Fruit fly (Drosophila melanogaster) whole organism, adult: ENCODE data around the gene pros.

ENCODE experiments used
- CG11617 ChIP-seq: fragments of 200-800 bp; sonication (Bioruptor generic); optimal IDR thresholded peaks from 2 replicates; lab custom pipeline; 2017; ENCODE audit warnings: mild to moderate bottlenecking, missing biosample characterization, missing genetic modification reagents, missing genetic modification characterization
- CG12768 ChIP-seq: fragments of 200-800 bp; sonication (Bioruptor generic); optimal IDR thresholded peaks from 2 replicates; lab custom pipeline; 2017; ENCODE audit warnings: missing biosample characterization, missing genetic modification characterization, mild to moderate bottlenecking, moderate library complexity, missing genetic modification reagents
- CG14711 ChIP-seq: fragments of 200-800 bp; sonication (Bioruptor generic); optimal IDR thresholded peaks from 2 replicates; lab custom pipeline; 2018; ENCODE audit warnings: missing biosample characterization, mild to moderate bottlenecking, missing genetic modification characterization, moderate library complexity
- CG1620 ChIP-seq: fragments of 200-800 bp; sonication (Bioruptor generic); optimal IDR thresholded peaks from 2 replicates; lab custom pipeline; 2016; ENCODE audit warnings: missing biosample characterization, missing genetic modification characterization
- CG33017 ChIP-seq: fragments of 200-800 bp; sonication (Bioruptor generic); optimal IDR thresholded peaks from 2 replicates; lab custom pipeline; 2018; ENCODE audit warnings: missing biosample characterization, mild to moderate bottlenecking, missing genetic modification characterization, moderate library complexity
- CG5204 ChIP-seq: fragments of 200-800 bp; sonication (Bioruptor generic); optimal IDR thresholded peaks from 2 replicates; lab custom pipeline; 2016; ENCODE audit warnings: missing biosample characterization, missing genetic modification characterization
- CG7045 ChIP-seq: fragments of 200-800 bp; sonication (Bioruptor generic); optimal IDR thresholded peaks from 2 replicates; lab custom pipeline; 2017; ENCODE audit warnings: missing biosample characterization, mild to moderate bottlenecking, missing genetic modification characterization
- CG7101 ChIP-seq: fragments of 200-800 bp; sonication (Bioruptor generic); optimal IDR thresholded peaks from 2 replicates; lab custom pipeline; 2018; ENCODE audit warnings: missing biosample characterization, mild to moderate bottlenecking, missing genetic modification characterization, moderate library complexity
- Clk ChIP-seq: fragments of 200-800 bp; sonication (Bioruptor generic); optimal IDR thresholded peaks from 2 replicates; lab custom pipeline; 2017; ENCODE audit warnings: missing biosample characterization, missing genetic modification characterization
- Crg-1 ChIP-seq: fragments of 200-800 bp; sonication (Bioruptor generic); optimal IDR thresholded peaks from 2 replicates; lab custom pipeline; 2016; ENCODE audit warnings: missing biosample characterization, missing genetic modification characterization
- Hr96 ChIP-seq: fragments of 200-800 bp; sonication (Bioruptor generic); optimal IDR thresholded peaks from 2 replicates; lab custom pipeline; 2016; ENCODE audit warnings: missing biosample characterization, missing genetic modification characterization
- Mnt ChIP-seq: fragments of 200-800 bp; sonication (Bioruptor generic); optimal IDR thresholded peaks from 2 replicates; lab custom pipeline; 2016; ENCODE audit warnings: missing biosample characterization, mild to moderate bottlenecking, missing genetic modification characterization
- bab1 ChIP-seq: fragments of 200-800 bp; sonication (Bioruptor generic); optimal IDR thresholded peaks from 3 replicates; lab custom pipeline; 2019; ENCODE audit warnings: missing biosample characterization, mild to moderate bottlenecking, missing genetic modification characterization, moderate library complexity
- cic ChIP-seq: fragments of 200-800 bp; sonication (Bioruptor generic); optimal IDR thresholded peaks from 2 replicates; lab custom pipeline; 2017; ENCODE audit warnings: missing biosample characterization, mild to moderate bottlenecking, missing genetic modification characterization, moderate library complexity
- cnc ChIP-seq, 2 experiments: fragments of >200 bp; optimal IDR thresholded peaks; 2 replicates each; lab custom pipeline; 2017
- kay ChIP-seq: fragments of 200-800 bp; sonication (Bioruptor generic); peaks from one replicate; lab custom pipeline; 2016; ENCODE audit warnings: missing biosample characterization, missing genetic modification characterization, borderline replicate concordance
- ovo ChIP-seq: fragments of 200-800 bp; sonication (Bioruptor generic); optimal IDR thresholded peaks from 2 replicates; lab custom pipeline; 2016; ENCODE audit warnings: missing biosample characterization, missing genetic modification characterization
- pad ChIP-seq: fragments of 200-800 bp; sonication (Bioruptor generic); optimal IDR thresholded peaks from 3 replicates; lab custom pipeline; 2017; ENCODE audit warnings: missing biosample characterization, missing genetic modification characterization, mild to moderate bottlenecking, moderate library complexity, missing genetic modification reagents
- tj ChIP-seq: fragments of 200-800 bp; sonication (Bioruptor generic); optimal IDR thresholded peaks from 3 replicates; lab custom pipeline; 2017; ENCODE audit warnings: missing biosample characterization, mild to moderate bottlenecking, missing genetic modification characterization, moderate library complexity
- toe ChIP-seq: fragments of 200-800 bp; sonication (Bioruptor generic); optimal IDR thresholded peaks from 2 replicates; lab custom pipeline; 2016; ENCODE audit warnings: missing biosample characterization, missing genetic modification characterization

Gene pros

dm6 chr3R:11430307-11430706 is 102.0 kb downstream of the pros start:
- TF ChIP-seq cnc (optimal IDR thresholded peaks at IDR 0.05; lab: Kevin White, UChicago) = no peak
- TF ChIP-seq CG1620 (GFP tag; lab: Kevin White, UChicago) = no peak
- no peak for TF ChIP-seq CG5204 (GFP tag; lab: Kevin White, UChicago)
- TF ChIP-seq tj (GFP tag; lab: Kevin White, UChicago) = no peak
- no peak for TF ChIP-seq CG12768 (GFP tag; lab: Kevin White, UChicago)
- no peak for TF ChIP-seq Crg-1
- no peak for TF ChIP-seq CG14711
- TF ChIP-seq cic (GFP tag; lab: Kevin White, UChicago) = no peak
- no peak for TF ChIP-seq Mnt
- TF ChIP-seq toe (GFP tag; lab: Kevin White, UChicago) = no peak
- TF ChIP-seq Clk = no peak
- no peak for TF ChIP-seq CG7045 (GFP tag; lab: Kevin White, UChicago)

DNA sequence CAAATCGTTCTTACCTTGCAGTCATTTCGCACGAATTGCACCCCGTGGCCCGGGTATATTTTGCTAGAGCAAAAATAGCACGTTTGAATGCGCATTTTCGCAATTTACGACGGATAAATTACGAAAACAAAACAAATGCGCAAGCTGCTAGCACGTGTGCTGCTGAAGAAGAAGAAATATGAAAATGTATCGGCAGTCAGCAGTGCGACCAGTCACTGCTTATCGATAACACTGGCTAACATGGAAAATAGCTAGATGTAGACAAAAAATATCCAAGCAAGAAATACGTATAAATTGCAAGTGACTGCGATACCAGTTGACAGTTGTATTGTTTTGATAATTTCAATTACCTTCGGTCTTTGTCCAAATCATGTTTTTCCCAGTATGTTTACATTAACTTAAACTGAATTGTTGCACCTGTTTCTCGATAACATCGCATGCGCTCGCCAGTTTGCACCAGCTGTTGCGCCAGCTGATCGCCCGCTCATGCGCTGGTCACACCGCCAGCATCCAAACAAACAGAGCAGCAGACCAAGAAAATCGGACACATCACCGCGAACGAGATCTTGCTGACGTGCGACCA is 103.2 kb downstream of the pros start, which contains the start of the genes RpL24-like and CG5276:
TSS of gene RpL24-like (minus strand) at position 188 of the 583 bp plus-strand sequence.
TSS of gene CG5276 (plus strand) at position 344 of the 583 bp plus-strand sequence.
- TF ChIP-seq bab1 (GFP tag; lab: Kevin White, UChicago) (peak; percentile 36), Hr96 (GFP tag; lab: Kevin White, UChicago) (no peak), cnc (optimal IDR thresholded peaks at IDR 0.05; lab: Kevin White, UChicago) (no peak), Mnt (peak; percentile 99), CG1620 (GFP tag; lab: Kevin White, UChicago) (no peak), CG11617 (GFP tag; lab: Kevin White, UChicago) (peak; percentile 69), kay (no peak), tj (GFP tag; lab: Kevin White, UChicago) (peak; percentile 11)

dm6 chr3R:11435537-11436234 is 107.4 kb downstream of the pros start, which contains the start of the genes Exd2 and CG5281:
Exd2 (minus strand) TSS chr3R:11435703.
CG5281 (plus strand) TSS chr3R:11435850.
- TF ChIP-seq CG14711 (peak; percentile 41), CG1620 (GFP tag; lab: Kevin White, UChicago) (no peak), CG11617 (GFP tag; lab: Kevin White, UChicago) (peak; percentile 25), bab1 (GFP tag; lab: Kevin White, UChicago) (peak; percentile 18), Clk (no peak), kay (no peak), tj (GFP tag; lab: Kevin White, UChicago) (no peak), CG5204 (GFP tag; lab: Kevin White, UChicago) (no peak), cic (GFP tag; lab: Kevin White, UChicago) (no peak), Mnt (peak; percentile 6), cnc (optimal IDR thresholded peaks at IDR 0.05; lab: Kevin White, UChicago) (no peak), CG7045 (GFP tag; lab: Kevin White, UChicago) (no peak), ovo (peak; percentile 46), CG33017 (tag; lab: Kevin White, UChicago) (peak; percentile 11), CG7101 (tag; lab: Kevin White, UChicago) (peak; percentile 23), toe (GFP tag; lab: Kevin White, UChicago) (no peak), CG12768 (GFP tag; lab: Kevin White, UChicago) (no peak), Hr96 (GFP tag; lab: Kevin White, UChicago) (no peak), pad (GFP tag; lab: Kevin White, UChicago) (no peak), Crg-1 (no peak)

- TF ChIP-seq CG7045 (GFP tag; lab: Kevin White, UChicago) (no peak), Hr96 (GFP tag; lab: Kevin White, UChicago) (no peak), CG12768 (GFP tag; lab: Kevin White, UChicago) (no peak), bab1 (GFP tag; lab: Kevin White, UChicago) (no peak), CG14711 (no peak), cnc (optimal IDR thresholded peaks at IDR 0.05; lab: Kevin White, UChicago) (no peak)
Observed at dm6 chr3R:11437528-11437927, 109.2 kb downstream of the pros start, which contains the start of gene CG17230. CG17230 (plus strand) TSS chr3R:11437785.

DNA sequence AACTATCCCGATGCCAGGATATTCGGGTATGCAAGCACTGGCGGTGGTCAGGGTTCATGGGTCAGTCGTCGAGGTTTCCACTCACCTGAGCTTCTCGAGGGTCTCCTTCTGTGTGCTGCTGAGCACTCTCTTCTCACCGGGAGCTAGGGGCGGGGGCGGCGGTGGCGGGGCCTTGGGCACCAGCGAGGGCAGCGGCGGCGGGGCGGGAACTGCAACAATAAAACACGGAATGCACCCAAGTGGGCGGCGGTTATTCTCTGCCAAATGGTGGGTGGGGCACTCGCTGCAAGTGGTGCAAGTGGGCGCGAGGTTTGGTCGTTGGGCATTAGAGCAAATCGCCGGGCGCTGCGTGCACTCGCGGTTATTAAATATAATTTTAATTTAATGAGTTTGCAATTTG is 112.8 kb downstream of the pros start:
- no peak for TF ChIP-seq CG5204 (GFP tag; lab: Kevin White, UChicago)
- TF ChIP-seq CG11617 (GFP tag; lab: Kevin White, UChicago) = no peak
- TF ChIP-seq CG7101 (tag; lab: Kevin White, UChicago) = no peak
- no peak for TF ChIP-seq Crg-1
- no peak for TF ChIP-seq ovo
- no peak for TF ChIP-seq CG33017 (tag; lab: Kevin White, UChicago)
- TF ChIP-seq tj (GFP tag; lab: Kevin White, UChicago) = no peak
- TF ChIP-seq cnc (optimal IDR thresholded peaks at IDR 0.05; lab: Kevin White, UChicago) = no peak
- no peak for TF ChIP-seq Clk
- TF ChIP-seq Mnt = no peak
- no peak for TF ChIP-seq bab1 (GFP tag; lab: Kevin White, UChicago)
- no peak for TF ChIP-seq CG14711
- no peak for TF ChIP-seq CG1620 (GFP tag; lab: Kevin White, UChicago)
- TF ChIP-seq CG12768 (GFP tag; lab: Kevin White, UChicago) = no peak
- no peak for TF ChIP-seq pad (GFP tag; lab: Kevin White, UChicago)
- TF ChIP-seq Hr96 (GFP tag; lab: Kevin White, UChicago) = no peak
- TF ChIP-seq CG7045 (GFP tag; lab: Kevin White, UChicago) = no peak
- no peak for TF ChIP-seq kay
- no peak for TF ChIP-seq toe (GFP tag; lab: Kevin White, UChicago)
- no peak for TF ChIP-seq cic (GFP tag; lab: Kevin White, UChicago)
